Worm (Caenorhabditis elegans) whole organism, young adult: Measurements from ENCODE around the gene syx-4.

Experiments used
- B0019.2 ChIP-seq: fragments of 200-800 bp; sonication (Bioruptor generic); conservative IDR thresholded peaks from 2 replicates; pipeline ENCODE4 v1.3.6; 2022; ENCODE audit warnings: missing genetic modification reagents, missing genetic modification characterization, missing compliant biosample characterization
- F10E7.11 ChIP-seq: sonication (generic microtip); optimal IDR thresholded peaks from 2 replicates; lab custom pipeline; 2017; ENCODE audit warnings: mild to moderate bottlenecking, missing genetic modification characterization, moderate library complexity, missing compliant biosample characterization
- F33H1.4 ChIP-seq: fragments of 200-800 bp; sonication (Bioruptor generic); IDR thresholded peaks from 2 replicates; pipeline ENCODE4 v1.3.6; 2022; ENCODE audit warnings: missing genetic modification reagents, missing genetic modification characterization, missing compliant biosample characterization
- F39B2.1 ChIP-seq: fragments of 200-800 bp; sonication (Bioruptor generic); IDR thresholded peaks from 2 replicates; pipeline ENCODE4 v1.3.6; 2022; ENCODE audit warnings: missing genetic modification reagents, missing genetic modification characterization, missing compliant biosample characterization
- F49E8.2 ChIP-seq: sonication (generic microtip); optimal IDR thresholded peaks from 3 replicates; lab custom pipeline; 2017; ENCODE audit warnings: missing genetic modification characterization, mild to moderate bottlenecking, missing compliant biosample characterization, antibody characterized with exemption, moderate library complexity; ENCODE audit not compliant: insufficient read depth
- F52B5.7 ChIP-seq: sonication (generic microtip); optimal IDR thresholded peaks from 2 replicates; lab custom pipeline; 2016; ENCODE audit warnings: mild to moderate bottlenecking, missing genetic modification characterization, missing compliant biosample characterization
- F57A8.1 ChIP-seq: fragments of 200-800 bp; sonication (Bioruptor generic); optimal IDR thresholded peaks from 2 replicates; lab custom pipeline; 2018; ENCODE audit warnings: mild to moderate bottlenecking, missing genetic modification characterization, moderate library complexity, missing compliant biosample characterization
- T07F8.4 ChIP-seq: sonication (generic microtip); optimal IDR thresholded peaks from 2 replicates; lab custom pipeline; 2016; ENCODE audit warnings: mild to moderate bottlenecking, missing genetic modification characterization, moderate library complexity, missing compliant biosample characterization
- Y53G8AR.9 ChIP-seq: fragments of 200-800 bp; sonication (Bioruptor generic); conservative IDR thresholded peaks from 2 replicates; pipeline ENCODE4 v1.3.6; 2022; ENCODE audit warnings: missing genetic modification reagents, missing genetic modification characterization, missing compliant biosample characterization
- Y56A3A.18 ChIP-seq: fragments of 200-800 bp; sonication (Bioruptor generic); IDR thresholded peaks from 2 replicates; pipeline ENCODE4 v1.3.6; 2022; ENCODE audit warnings: missing genetic modification reagents, missing genetic modification characterization, missing compliant biosample characterization
- Y67H2A.10 ChIP-seq: fragments of 200-800 bp; sonication (Bioruptor generic); conservative IDR thresholded peaks from 2 replicates; pipeline ENCODE4 v1.3.6; 2022; ENCODE audit warnings: missing genetic modification reagents, missing genetic modification characterization, missing compliant biosample characterization
- Y79H2A.3 ChIP-seq: fragments of 200-800 bp; sonication (Bioruptor generic); conservative IDR thresholded peaks from 2 replicates; pipeline ENCODE4 v1.3.6; 2022; ENCODE audit warnings: missing genetic modification reagents, missing genetic modification characterization, missing compliant biosample characterization
- Y95B8A.8 ChIP-seq: fragments of 200-800 bp; sonication (Bioruptor generic); IDR thresholded peaks from 2 replicates; pipeline ENCODE4 v1.3.6; 2022; ENCODE audit warnings: missing genetic modification reagents, missing genetic modification characterization, missing compliant biosample characterization
- ZK185.1 ChIP-seq: sonication (generic microtip); optimal IDR thresholded peaks from 2 replicates; lab custom pipeline; 2016; ENCODE audit warnings: mild to moderate bottlenecking, missing genetic modification characterization, missing compliant biosample characterization; ENCODE audit not compliant: poor library complexity, severe bottlenecking
- ama-1 ChIP-seq, 3 experiments: fragments of 150-350 bp in 1 of 3; sonication (generic microtip) in 2 of 3; optimal IDR thresholded peaks; 2 replicates each; lab custom pipeline; 2014 to 2018; ENCODE audit warnings: missing biosample characterization in 2 of 3, missing genetic modification characterization in 2 of 3, missing genetic modification reagents in 2 of 3
- aptf-3 ChIP-seq: fragments of 200-800 bp; sonication (Bioruptor generic); IDR thresholded peaks from 2 replicates; pipeline ENCODE4 v1.3.6; 2022; ENCODE audit warnings: missing genetic modification characterization, missing compliant biosample characterization
- atf-7 ChIP-seq: sonication (generic microtip); optimal IDR thresholded peaks from 2 replicates; lab custom pipeline; 2017; ENCODE audit warnings: mild to moderate bottlenecking, missing genetic modification characterization, missing compliant biosample characterization
- attf-5 ChIP-seq: fragments of 200-800 bp; sonication (Bioruptor generic); optimal IDR thresholded peaks from 2 replicates; lab custom pipeline; 2018; ENCODE audit warnings: mild to moderate bottlenecking, missing genetic modification characterization, missing compliant biosample characterization
- cebp-2 ChIP-seq: fragments of 200-800 bp; sonication (Bioruptor generic); IDR thresholded peaks from 2 replicates; pipeline ENCODE4 v1.3.6; 2022; ENCODE audit warnings: missing genetic modification characterization, missing compliant biosample characterization
- ceh-58 ChIP-seq: fragments of 200-800 bp; sonication (Bioruptor generic); IDR thresholded peaks from 2 replicates; pipeline ENCODE4 v1.3.6; 2022; ENCODE audit warnings: missing genetic modification characterization, missing compliant biosample characterization
- ceh-79 ChIP-seq: sonication (generic microtip); optimal IDR thresholded peaks from 2 replicates; lab custom pipeline; 2017; ENCODE audit warnings: mild to moderate bottlenecking, missing genetic modification characterization, missing compliant biosample characterization
- efl-1 ChIP-seq: fragments of 150-350 bp; optimal IDR thresholded peaks from 2 replicates; lab custom pipeline; 2014; ENCODE audit warnings: missing biosample characterization, missing genetic modification reagents, missing genetic modification characterization
- egl-44 ChIP-seq: fragments of 200-800 bp; sonication (Bioruptor generic); IDR thresholded peaks from 2 replicates; pipeline ENCODE4 v1.3.6; 2022; ENCODE audit warnings: missing genetic modification reagents, missing genetic modification characterization, missing compliant biosample characterization
- fkh-3 ChIP-seq: sonication (generic microtip); optimal IDR thresholded peaks from 2 replicates; lab custom pipeline; 2016; ENCODE audit warnings: mild to moderate bottlenecking, missing genetic modification characterization, missing compliant biosample characterization
- hmg-20 ChIP-seq: fragments of 200-800 bp; sonication (Bioruptor generic); IDR thresholded peaks from 2 replicates; pipeline ENCODE4 v1.3.6; 2022; ENCODE audit warnings: missing genetic modification reagents, missing genetic modification characterization, missing compliant biosample characterization
- lag-1 ChIP-seq: fragments of 200-800 bp; sonication (Bioruptor generic); IDR thresholded peaks from 2 replicates; pipeline ENCODE4 v1.3.6; 2022; ENCODE audit warnings: missing genetic modification reagents, missing genetic modification characterization, missing compliant biosample characterization
- let-526 ChIP-seq: fragments of 200-800 bp; sonication (Bioruptor generic); IDR thresholded peaks from 2 replicates; pipeline ENCODE4 v1.3.6; 2022; ENCODE audit warnings: missing genetic modification reagents, missing genetic modification characterization, missing compliant biosample characterization
- lin-54 ChIP-seq: fragments of 200-800 bp; sonication (Bioruptor generic); optimal IDR thresholded peaks from 2 replicates; lab custom pipeline; 2018; ENCODE audit warnings: mild to moderate bottlenecking, missing genetic modification characterization, missing compliant biosample characterization
- lsl-1 ChIP-seq: fragments of 200-800 bp; sonication (Bioruptor generic); optimal IDR thresholded peaks from 2 replicates; lab custom pipeline; 2018; ENCODE audit warnings: mild to moderate bottlenecking, missing genetic modification characterization, moderate library complexity, missing compliant biosample characterization
- mes-4 ChIP-seq: sonication (generic microtip); optimal IDR thresholded peaks from 2 replicates; lab custom pipeline; 2016; ENCODE audit warnings: missing genotype, missing genetic modification characterization, missing compliant biosample characterization
- nfya-2 ChIP-seq: fragments of 200-800 bp; sonication (Bioruptor generic); IDR thresholded peaks from 2 replicates; pipeline ENCODE4 v1.3.6; 2022; ENCODE audit warnings: missing genetic modification reagents, missing genetic modification characterization, missing compliant biosample characterization
- nhr-27 ChIP-seq: fragments of 200-800 bp; sonication (Bioruptor generic); optimal IDR thresholded peaks from 2 replicates; lab custom pipeline; 2018; ENCODE audit warnings: mild to moderate bottlenecking, missing genetic modification characterization, moderate library complexity, missing compliant biosample characterization
- nhr-80 ChIP-seq: sonication (generic microtip); optimal IDR thresholded peaks from 2 replicates; lab custom pipeline; 2016; ENCODE audit warnings: missing genetic modification characterization, missing compliant biosample characterization
- nhr-90 ChIP-seq: sonication (generic microtip); optimal IDR thresholded peaks from 2 replicates; lab custom pipeline; 2016; ENCODE audit warnings: missing genotype, mild to moderate bottlenecking, missing genetic modification characterization, missing compliant biosample characterization
- pbrm-1 ChIP-seq: fragments of 200-800 bp; sonication (Bioruptor generic); IDR thresholded peaks from 2 replicates; pipeline ENCODE4 v1.3.6; 2022; ENCODE audit warnings: missing genetic modification reagents, missing genetic modification characterization, missing compliant biosample characterization
- pha-4 ChIP-seq: fragments of 150-350 bp; sonication (generic microtip); optimal IDR thresholded peaks from 2 replicates; lab custom pipeline; 2014; ENCODE audit warnings: missing biosample characterization, missing genetic modification reagents, missing genetic modification characterization
- rec-8 ChIP-seq, 2 experiments: sonication (generic microtip); optimal IDR thresholded peaks; 2 replicates each; lab custom pipeline; 2016; ENCODE audit warnings: mild to moderate bottlenecking in 2 of 2, missing genetic modification characterization in 2 of 2, missing genetic modification reagents in 2 of 2, missing genotype in 2 of 2, missing biosample characterization in 1 of 2, missing compliant biosample characterization in 1 of 2, moderate library complexity in 1 of 2
- repo-1 ChIP-seq: sonication (generic microtip); optimal IDR thresholded peaks from 2 replicates; lab custom pipeline; 2017; ENCODE audit warnings: mild to moderate bottlenecking, missing genetic modification characterization, missing compliant biosample characterization
- rpc-1 ChIP-seq, 2 experiments: fragments of 150-350 bp in 1 of 2; sonication (generic microtip) in 1 of 2; optimal IDR thresholded peaks; 2 replicates each; lab custom pipeline; 2014 to 2018; ENCODE audit warnings: missing biosample characterization in 1 of 2, missing genetic modification characterization in 1 of 2, missing genetic modification reagents in 1 of 2, missing genotype in 1 of 2
- sdz-38 ChIP-seq: sonication (generic microtip); optimal IDR thresholded peaks from 2 replicates; lab custom pipeline; 2016; ENCODE audit warnings: missing genotype, missing genetic modification characterization, missing compliant biosample characterization
- sea-2 ChIP-seq: fragments of 200-800 bp; sonication (Bioruptor generic); IDR thresholded peaks from 2 replicates; pipeline ENCODE4 v1.3.6; 2022; ENCODE audit warnings: missing genetic modification characterization, missing compliant biosample characterization
- snpc-1.1 ChIP-seq: sonication (generic microtip); optimal IDR thresholded peaks from 2 replicates; lab custom pipeline; 2017; ENCODE audit warnings: missing genetic modification characterization, mild to moderate bottlenecking, missing compliant biosample characterization, antibody characterized with exemption, moderate library complexity, missing genotype, missing genetic modification reagents; ENCODE audit not compliant: insufficient read depth
- snpc-4 ChIP-seq, 5 experiments: fragments of 150-350 bp in 1 of 5; sonication (generic microtip) in 4 of 5; optimal IDR thresholded peaks; 2 replicates each; lab custom pipeline; 2014 to 2018; ENCODE audit warnings: missing genetic modification characterization in 5 of 5, missing biosample characterization in 3 of 5, antibody characterized with exemption in 2 of 5, mild to moderate bottlenecking in 2 of 5, missing compliant biosample characterization in 2 of 5, missing genotype in 2 of 5, moderate library complexity in 2 of 5, missing genetic modification reagents in 1 of 5
- sptf-2 ChIP-seq: fragments of 200-800 bp; sonication (Bioruptor generic); optimal IDR thresholded peaks from 2 replicates; lab custom pipeline; 2018; ENCODE audit warnings: mild to moderate bottlenecking, missing genetic modification characterization, missing compliant biosample characterization
- tbx-9 ChIP-seq: sonication (generic microtip); optimal IDR thresholded peaks from 2 replicates; lab custom pipeline; 2016; ENCODE audit warnings: borderline replicate concordance, missing genetic modification characterization, inconsistent platforms, missing compliant biosample characterization
- tlf-1 ChIP-seq: fragments of 200-800 bp; sonication (Bioruptor generic); optimal IDR thresholded peaks from 2 replicates; lab custom pipeline; 2018; ENCODE audit warnings: mild to moderate bottlenecking, missing genetic modification characterization, missing compliant biosample characterization
- zim-3 ChIP-seq: sonication (generic microtip); optimal IDR thresholded peaks from 2 replicates; lab custom pipeline; 2017; ENCODE audit warnings: mild to moderate bottlenecking, missing genetic modification characterization, moderate library complexity, missing compliant biosample characterization

Gene syx-4

DNA sequence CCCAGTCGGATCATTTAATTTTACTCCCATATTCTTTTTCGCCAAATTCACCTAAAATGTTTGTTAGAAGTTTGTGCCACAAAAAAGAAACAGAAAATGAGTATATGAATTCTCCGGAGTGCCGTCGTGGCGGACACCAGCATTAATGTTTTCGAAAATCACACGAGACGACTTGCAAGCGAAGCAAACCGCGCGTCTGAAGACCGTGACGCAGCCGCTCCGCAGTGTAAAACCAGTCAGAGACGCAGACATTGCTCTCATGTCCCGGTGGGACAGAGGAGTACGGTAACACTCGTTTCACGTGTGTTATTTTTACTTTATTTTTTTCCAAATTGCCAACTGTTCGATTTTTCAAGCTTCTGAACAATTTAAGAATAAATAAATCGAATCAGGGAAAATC is 24.4 kb upstream of the syx-4 start, which contains the start of the genes T26A8.4 and pdtf-1 (continued):
- TF ChIP-seq B0019.2 (GFP tag; lab: Robert Waterston, UW) = peak; percentile 65
- no peak for TF ChIP-seq T07F8.4 (tag; lab: Kevin White, UChicago)
- peak; percentile 72 for TF ChIP-seq Y79H2A.3
- TF ChIP-seq sptf-2 (GFP tag; lab: Kevin White, UChicago) = no peak
- TF ChIP-seq cebp-2 (GFP tag; lab: Robert Waterston, UW) = no peak
- peak; percentile 97 for TF ChIP-seq F33H1.4 (GFP tag; lab: Robert Waterston, UW)
- no peak for TF ChIP-seq sdz-38 (tag; lab: Kevin White, UChicago)
- TF ChIP-seq snpc-1.1 = peak; percentile 80
- peak; percentile 93 for TF ChIP-seq tlf-1
- TF ChIP-seq repo-1 = peak; percentile 60
- peak; percentile 6 for TF ChIP-seq F52B5.7 (tag; lab: Kevin White, UChicago)
- TF ChIP-seq Y95B8A.8 (GFP tag; lab: Robert Waterston, UW) = peak; percentile 68; the same call in 1 of the 2 replicates
- no peak for TF ChIP-seq rec-8 (tag; optimal IDR thresholded peaks at IDR 0.05; lab: Kevin White, UChicago)
- 0 out of 2 replicates have a peak, but pooled peaks have one; percentile 26 for TF ChIP-seq sea-2 (GFP tag; lab: Robert Waterston, UW)
- peak; percentile 75; the same call in 1 of the 2 replicates for TF ChIP-seq let-526 (GFP tag; lab: Robert Waterston, UW)
- no peak for TF ChIP-seq hmg-20
- no peak for TF ChIP-seq F10E7.11 (tag; lab: Kevin White, UChicago)
- no peak for TF ChIP-seq F39B2.1 (GFP tag; lab: Robert Waterston, UW)
- 0 out of 2 replicates have a peak, but pooled peaks have one; percentile 62 for TF ChIP-seq Y56A3A.18 (GFP tag; lab: Robert Waterston, UW)
- no peak for TF ChIP-seq lag-1 (GFP tag; lab: Robert Waterston, UW)
- TF ChIP-seq ama-1 (optimal IDR thresholded peaks at IDR 0.05; lab: Kevin White, UChicago) = peak; percentile 68
- TF ChIP-seq ama-1 (GFP tag; optimal IDR thresholded peaks at IDR 0.05; lab: Kevin White, UChicago) = no peak
- TF ChIP-seq Y67H2A.10 (GFP tag; lab: Robert Waterston, UW) = peak; percentile 88; the same call in 1 of the 2 replicates
- TF ChIP-seq egl-44 (GFP tag; lab: Robert Waterston, UW) = peak; percentile 80
- TF ChIP-seq aptf-3 = no peak
- no peak for TF ChIP-seq tbx-9
- TF ChIP-seq mes-4 = no peak
- no peak for TF ChIP-seq ceh-58 (GFP tag; lab: Robert Waterston, UW)
- TF ChIP-seq atf-7 (tag; lab: Kevin White, UChicago) = peak; percentile 26
- TF ChIP-seq pha-4 (tag; lab: Kevin White, UChicago) = peak; percentile 50
- TF ChIP-seq ZK185.1 (tag; lab: Kevin White, UChicago) = peak; percentile 89
- no peak for TF ChIP-seq fkh-3 (tag; lab: Kevin White, UChicago)
- TF ChIP-seq lsl-1 (GFP tag; lab: Kevin White, UChicago) = peak; percentile 96
- peak; percentile 95 for TF ChIP-seq pbrm-1 (GFP tag; lab: Robert Waterston, UW)
- TF ChIP-seq snpc-4 (GFP tag; optimal IDR thresholded peaks at IDR 0.05; lab: Kevin White, UChicago) = peak; percentile 60
- peak; percentile 81 to 93 (median 88) for TF ChIP-seq snpc-4 (tag; optimal IDR thresholded peaks at IDR 0.05; lab: Kevin White, UChicago)
- peak; percentile 91 for TF ChIP-seq F49E8.2 (tag; lab: Kevin White, UChicago)
- TF ChIP-seq ceh-79 (tag; lab: Kevin White, UChicago) = no peak
- peak; percentile 15 for TF ChIP-seq rpc-1 (optimal IDR thresholded peaks at IDR 0.05; lab: Kevin White, UChicago)
- TF ChIP-seq rpc-1 (tag; optimal IDR thresholded peaks at IDR 0.05; lab: Kevin White, UChicago) = no peak
- TF ChIP-seq F57A8.1 (GFP tag; lab: Kevin White, UChicago) = peak; percentile 1
- peak; percentile 12 for TF ChIP-seq nhr-80 (tag; lab: Kevin White, UChicago)
- peak; percentile 9 for TF ChIP-seq zim-3 (tag; lab: Kevin White, UChicago)
- peak; percentile 60 for TF ChIP-seq efl-1 (GFP tag; lab: Kevin White, UChicago)
- TF ChIP-seq Y53G8AR.9 = peak; percentile 60; the same call in 1 of the 2 replicates
- no peak for TF ChIP-seq nfya-2 (GFP tag; lab: Robert Waterston, UW)
- TF ChIP-seq attf-5 (GFP tag; lab: Kevin White, UChicago) = peak; percentile 72
- TF ChIP-seq lin-54 = peak; percentile 83
- TF ChIP-seq nhr-90 (tag; lab: Kevin White, UChicago) = no peak
- TF ChIP-seq nhr-27 (tag; lab: Kevin White, UChicago) = no peak
